Worm (Caenorhabditis elegans) whole organism, L4 larva: ENCODE results near the gene T28C12.15.

ENCODE experiments used
- F49E8.2 ChIP-seq: sonication (generic microtip); optimal IDR thresholded peaks from 2 replicates; lab custom pipeline; 2016; ENCODE audit warnings: missing compliant biosample characterization, mild to moderate bottlenecking, missing genetic modification characterization, borderline replicate concordance
- Y48G9A.11 ChIP-seq: fragments of 200-800 bp; sonication (Bioruptor generic); IDR thresholded peaks from 2 replicates; pipeline ENCODE4 v1.3.6; 2022; ENCODE audit warnings: missing genetic modification reagents, missing genetic modification characterization, missing compliant biosample characterization
- ZK337.2 ChIP-seq: fragments of 200-800 bp; sonication (Bioruptor generic); IDR thresholded peaks from 2 replicates; pipeline ENCODE4 v1.3.6; 2022; ENCODE audit warnings: missing genetic modification reagents, missing genetic modification characterization, missing compliant biosample characterization
- aha-1 ChIP-seq: fragments of 150-350 bp; peaks from one replicate; lab custom pipeline; 2014; ENCODE audit warnings: missing biosample characterization, missing genetic modification characterization
- ama-1 ChIP-seq: fragments of 150-350 bp; optimal IDR thresholded peaks from 2 replicates; lab custom pipeline; 2014; ENCODE audit warnings: inconsistent platforms, mixed read lengths
- arid-1 ChIP-seq: fragments of 200-800 bp; sonication (Bioruptor generic); conservative IDR thresholded peaks from 2 replicates; pipeline ENCODE4 v1.3.6; 2022; ENCODE audit warnings: missing genetic modification reagents, missing genetic modification characterization, missing compliant biosample characterization
- attf-4 ChIP-seq: sonication (generic microtip); optimal IDR thresholded peaks from 3 replicates; lab custom pipeline; 2017; ENCODE audit warnings: missing biosample characterization, missing genetic modification characterization
- ceh-20 ChIP-seq: fragments of 200-800 bp; sonication (Bioruptor generic); IDR thresholded peaks from 2 replicates; pipeline ENCODE4 v1.3.6; 2022; ENCODE audit warnings: missing genetic modification reagents, missing genetic modification characterization, missing compliant biosample characterization
- ceh-62 ChIP-seq: sonication (generic microtip); optimal IDR thresholded peaks from 2 replicates; lab custom pipeline; 2017; ENCODE audit warnings: missing biosample characterization, missing genetic modification characterization
- ceh-82 ChIP-seq: sonication (generic microtip); optimal IDR thresholded peaks from 2 replicates; lab custom pipeline; 2017; ENCODE audit warnings: missing biosample characterization, missing genetic modification characterization
- ctbp-1 ChIP-seq: fragments of 200-800 bp; sonication (Bioruptor generic); IDR thresholded peaks from 2 replicates; pipeline ENCODE4 v1.3.6; 2022; ENCODE audit warnings: missing genetic modification reagents, missing genetic modification characterization, missing compliant biosample characterization
- daf-12 ChIP-seq: fragments of 150-350 bp; optimal IDR thresholded peaks from 2 replicates; lab custom pipeline; 2014; ENCODE audit warnings: missing biosample characterization, missing genetic modification reagents, missing genetic modification characterization
- daf-16 ChIP-seq, 3 experiments: sonication (generic microtip); optimal IDR thresholded peaks; 2 replicates each; lab custom pipeline; 2016 to 2017; ENCODE audit warnings: missing genetic modification characterization in 3 of 3, missing genetic modification reagents in 3 of 3, mild to moderate bottlenecking in 2 of 3, missing compliant biosample characterization in 2 of 3, missing biosample characterization in 1 of 3, moderate library complexity in 1 of 3
- daf-19 ChIP-seq: fragments of 200-800 bp; sonication (Bioruptor generic); conservative IDR thresholded peaks from 2 replicates; pipeline ENCODE4 v1.3.6; 2022; ENCODE audit warnings: missing genetic modification characterization, missing compliant biosample characterization
- dmd-8 ChIP-seq: fragments of 200-800 bp; sonication (Bioruptor generic); IDR thresholded peaks from 2 replicates; pipeline ENCODE4 v1.3.6; 2022; ENCODE audit warnings: missing genetic modification characterization, missing compliant biosample characterization
- hlh-11 ChIP-seq: fragments of 200-800 bp; sonication (Bioruptor generic); optimal IDR thresholded peaks from 2 replicates; lab custom pipeline; 2018; ENCODE audit warnings: mild to moderate bottlenecking, missing genetic modification characterization, missing compliant biosample characterization
- hlh-30 ChIP-seq: sonication (generic microtip); optimal IDR thresholded peaks from 2 replicates; lab custom pipeline; 2017; ENCODE audit warnings: antibody characterized with exemption, mild to moderate bottlenecking, missing genetic modification characterization, missing compliant biosample characterization; ENCODE audit not compliant: insufficient read depth
- hmg-1.1 ChIP-seq: fragments of 200-800 bp; sonication (Bioruptor generic); IDR thresholded peaks from 2 replicates; pipeline ENCODE4 v1.3.6; 2022; ENCODE audit warnings: missing genetic modification reagents, missing genetic modification characterization, missing compliant biosample characterization
- lin-1 ChIP-seq: fragments of 200-800 bp; sonication (Bioruptor generic); IDR thresholded peaks from 2 replicates; pipeline ENCODE4 v1.3.6; 2022; ENCODE audit warnings: missing genetic modification reagents, missing genetic modification characterization, missing compliant biosample characterization
- lin-15B ChIP-seq: fragments of 150-350 bp; sonication (generic microtip); optimal IDR thresholded peaks from 3 replicates; lab custom pipeline; 2014; ENCODE audit warnings: missing biosample characterization, missing genetic modification characterization
- lin-29 ChIP-seq: fragments of 200-800 bp; sonication (Bioruptor generic); IDR thresholded peaks from 2 replicates; pipeline ENCODE4 v1.3.6; 2022; ENCODE audit warnings: missing genetic modification reagents, missing genetic modification characterization, missing compliant biosample characterization
- lsy-2 ChIP-seq, 2 experiments: fragments of 150-350 bp in 1 of 2; sonication (generic microtip) in 1 of 2; optimal IDR thresholded peaks; 2 replicates each; lab custom pipeline; 2014 to 2017; ENCODE audit warnings: missing biosample characterization in 2 of 2, missing genetic modification characterization in 2 of 2
- mdl-1 ChIP-seq, 2 experiments: fragments of 150-350 bp in 1 of 2; sonication (generic microtip) in 1 of 2; optimal IDR thresholded peaks; 2 replicates each; lab custom pipeline; 2014 to 2017; ENCODE audit warnings: missing biosample characterization in 2 of 2, missing genetic modification characterization in 2 of 2
- mep-1 ChIP-seq: fragments of 150-350 bp; sonication (generic microtip); optimal IDR thresholded peaks from 3 replicates; lab custom pipeline; 2014; ENCODE audit warnings: missing biosample characterization, missing genetic modification characterization
- mxl-2 ChIP-seq: fragments of 200-800 bp; sonication (Bioruptor generic); conservative IDR thresholded peaks from 2 replicates; pipeline ENCODE4 v1.3.6; 2022; ENCODE audit warnings: missing genetic modification reagents, missing genetic modification characterization, missing compliant biosample characterization
- mxl-3 ChIP-seq: fragments of 200-800 bp; sonication (Bioruptor generic); optimal IDR thresholded peaks from 2 replicates; lab custom pipeline; 2018; ENCODE audit warnings: mild to moderate bottlenecking, missing genetic modification characterization, missing compliant biosample characterization
- nhr-11 ChIP-seq: fragments of 150-350 bp; optimal IDR thresholded peaks from 2 replicates; lab custom pipeline; 2014; ENCODE audit warnings: missing biosample characterization, missing genetic modification characterization
- nhr-111 ChIP-seq: fragments of 200-800 bp; sonication (Bioruptor generic); optimal IDR thresholded peaks from 2 replicates; lab custom pipeline; 2018; ENCODE audit warnings: mild to moderate bottlenecking, missing genetic modification characterization, missing compliant biosample characterization
- nhr-28 ChIP-seq: fragments of 150-350 bp; optimal IDR thresholded peaks from 2 replicates; lab custom pipeline; 2014; ENCODE audit warnings: missing biosample characterization, missing genetic modification characterization
- nhr-48 ChIP-seq: sonication (generic microtip); optimal IDR thresholded peaks from 2 replicates; lab custom pipeline; 2016; ENCODE audit warnings: mild to moderate bottlenecking, missing genetic modification characterization, missing compliant biosample characterization
- nhr-6 ChIP-seq: fragments of 150-350 bp; optimal IDR thresholded peaks from 2 replicates; lab custom pipeline; 2014; ENCODE audit warnings: missing biosample characterization, missing genetic modification characterization
- pha-4 ChIP-seq, 2 experiments: fragments of 150-350 bp in 1 of 2; fragments of 200-800 bp in 1 of 2; sonication (Bioruptor generic) in 1 of 2; IDR thresholded peaks in 1 of 2; optimal IDR thresholded peaks in 1 of 2; 2 replicates each; pipeline versions ENCODE4 v1.3.6 to Lab custom; 2014 to 2022; ENCODE audit warnings: missing genetic modification characterization in 2 of 2, missing genetic modification reagents in 2 of 2, missing biosample characterization in 1 of 2, missing compliant biosample characterization in 1 of 2
- pqm-1 ChIP-seq: sonication (generic microtip); optimal IDR thresholded peaks from 2 replicates; lab custom pipeline; 2017; ENCODE audit warnings: missing biosample characterization, missing genetic modification characterization
- saeg-2 ChIP-seq: fragments of 200-800 bp; sonication (Bioruptor generic); IDR thresholded peaks from 2 replicates; pipeline ENCODE4 v1.3.6; 2022; ENCODE audit warnings: missing genetic modification reagents, missing genetic modification characterization, missing compliant biosample characterization
- set-16 ChIP-seq: fragments of 200-800 bp; sonication (Bioruptor generic); IDR thresholded peaks from 2 replicates; pipeline ENCODE4 v1.3.6; 2022; ENCODE audit warnings: missing genetic modification reagents, missing genetic modification characterization, missing compliant biosample characterization
- skn-1 ChIP-seq: fragments of 150-350 bp; optimal IDR thresholded peaks from 2 replicates; lab custom pipeline; 2014; ENCODE audit warnings: missing biosample characterization, missing genetic modification characterization
- spr-1 ChIP-seq: sonication (generic microtip); optimal IDR thresholded peaks from 2 replicates; lab custom pipeline; 2016; ENCODE audit warnings: mild to moderate bottlenecking, missing genetic modification characterization, missing compliant biosample characterization
- vab-7 ChIP-seq: fragments of 200-800 bp; sonication (Bioruptor generic); IDR thresholded peaks from 2 replicates; pipeline ENCODE4 v1.3.6; 2022; ENCODE audit warnings: missing genetic modification reagents, missing genetic modification characterization, missing compliant biosample characterization
- zfp-3 ChIP-seq: fragments of 200-800 bp; sonication (Bioruptor generic); conservative IDR thresholded peaks from 2 replicates; pipeline ENCODE4 v1.3.6; 2022; ENCODE audit warnings: missing genetic modification reagents, missing genetic modification characterization, missing compliant biosample characterization
- zip-11 ChIP-seq: fragments of 200-800 bp; sonication (Bioruptor generic); IDR thresholded peaks from 2 replicates; pipeline ENCODE4 v1.3.6; 2022; ENCODE audit warnings: missing genetic modification characterization, missing compliant biosample characterization
- zip-2 ChIP-seq: fragments of 150-350 bp; optimal IDR thresholded peaks from 2 replicates; lab custom pipeline; 2014; ENCODE audit warnings: missing biosample characterization, missing genetic modification characterization
- ztf-7 ChIP-seq: fragments of 150-350 bp; optimal IDR thresholded peaks from 2 replicates; lab custom pipeline; 2014; ENCODE audit warnings: missing biosample characterization, missing genetic modification characterization

The T28C12.15 gene

ce11 chrV:6354202-6354601 is 32.6 kb upstream of the T28C12.15 start (continued):
- peak; percentile 79 for TF ChIP-seq nhr-48 (tag; lab: Kevin White, UChicago)
- no peak for TF ChIP-seq lin-1 (GFP tag; lab: Robert Waterston, UW)
- peak in 1 of 2 experiments; percentile 47 for TF ChIP-seq mdl-1 (tag; optimal IDR thresholded peaks at IDR 0.05; lab: Kevin White, UChicago)
- no peak for TF ChIP-seq zfp-3 (GFP tag; lab: Robert Waterston, UW)
- TF ChIP-seq ceh-20: no peak
- no peak for TF ChIP-seq nhr-11
- no peak for TF ChIP-seq Y48G9A.11 (GFP tag; lab: Robert Waterston, UW)
- peak; percentile 78 for TF ChIP-seq aha-1 (tag; lab: Kevin White, UChicago)

- TF ChIP-seq hlh-30 (tag; lab: Kevin White, UChicago) (peak; percentile 11), hlh-11 (tag; lab: Kevin White, UChicago) (peak; percentile 25), mdl-1 (tag; optimal IDR thresholded peaks at IDR 0.05; lab: Kevin White, UChicago) (peak in 1 of 2 experiments; percentile 22), mxl-3 (GFP tag; lab: Kevin White, UChicago) (peak; percentile 51), zfp-3 (GFP tag; lab: Robert Waterston, UW) (no peak), daf-16 (GFP tag; optimal IDR thresholded peaks at IDR 0.05; lab: Kevin White, UChicago) (no peak), daf-16 (tag; optimal IDR thresholded peaks at IDR 0.05; lab: Kevin White, UChicago) (no peak), set-16 (GFP tag; lab: Robert Waterston, UW) (0 out of 2 replicates have a peak, but pooled peaks have one; percentile 7)
Observed at ce11 chrV:6353182-6353780, 31.7 kb upstream of the T28C12.15 start.

ce11 chrV:6352350-6352749 is 30.8 kb upstream of the T28C12.15 start:
- no peak for TF ChIP-seq lin-29
- no peak for TF ChIP-seq ama-1 (lab: Kevin White, UChicago)
- TF ChIP-seq lin-15B (tag; lab: Kevin White, UChicago): no peak
- TF ChIP-seq zip-11 (GFP tag; lab: Robert Waterston, UW): no peak
- peak in 1 of 2 experiments; percentile 32 for TF ChIP-seq mdl-1 (tag; optimal IDR thresholded peaks at IDR 0.05; lab: Kevin White, UChicago)
- no peak for TF ChIP-seq dmd-8
- peak; percentile 50 for TF ChIP-seq hlh-11 (tag; lab: Kevin White, UChicago)
- TF ChIP-seq ztf-7 (tag; lab: Kevin White, UChicago): no peak
- TF ChIP-seq vab-7 (GFP tag; lab: Robert Waterston, UW): no peak
- TF ChIP-seq ceh-82 (tag; lab: Kevin White, UChicago): no peak
- no peak for TF ChIP-seq mxl-2
- TF ChIP-seq spr-1 (tag; lab: Kevin White, UChicago): no peak
- no peak for TF ChIP-seq lsy-2 (tag; optimal IDR thresholded peaks at IDR 0.05; lab: Kevin White, UChicago)
- peak; percentile 20 for TF ChIP-seq nhr-28
- TF ChIP-seq daf-19 (GFP tag; lab: Robert Waterston, UW): no peak
- TF ChIP-seq ZK337.2: no peak
- TF ChIP-seq F49E8.2 (tag; lab: Kevin White, UChicago): no peak
- TF ChIP-seq daf-12: no peak
- no peak for TF ChIP-seq attf-4
- TF ChIP-seq ceh-62 (tag; lab: Kevin White, UChicago): no peak
- TF ChIP-seq ctbp-1 (GFP tag; lab: Robert Waterston, UW): no peak
- TF ChIP-seq daf-16 (GFP tag; optimal IDR thresholded peaks at IDR 0.05; lab: Kevin White, UChicago): no peak
- no peak for TF ChIP-seq daf-16 (tag; optimal IDR thresholded peaks at IDR 0.05; lab: Kevin White, UChicago)
- peak; percentile 47 for TF ChIP-seq mxl-3 (GFP tag; lab: Kevin White, UChicago)

ce11 chrV:6351122-6351521 is 29.5 kb upstream of the T28C12.15 start:
- TF ChIP-seq Y48G9A.11 (GFP tag; lab: Robert Waterston, UW): no peak
- no peak for TF ChIP-seq skn-1 (tag; lab: Kevin White, UChicago)
- no peak for TF ChIP-seq pha-4 (GFP tag; IDR thresholded peaks at IDR 0.05; lab: Robert Waterston, UW)
- no peak for TF ChIP-seq pha-4 (tag; optimal IDR thresholded peaks at IDR 0.05; lab: Kevin White, UChicago)
- TF ChIP-seq nhr-6 (tag; lab: Kevin White, UChicago): no peak
- TF ChIP-seq vab-7 (GFP tag; lab: Robert Waterston, UW): no peak
- no peak for TF ChIP-seq spr-1 (tag; lab: Kevin White, UChicago)
- no peak for TF ChIP-seq zip-2
- no peak for TF ChIP-seq ceh-62 (tag; lab: Kevin White, UChicago)
- TF ChIP-seq mxl-3 (GFP tag; lab: Kevin White, UChicago): peak; percentile 5
- TF ChIP-seq nhr-111: no peak
- 0 out of 2 replicates have a peak, but pooled peaks have one; percentile 22 for TF ChIP-seq hmg-1.1
- TF ChIP-seq saeg-2 (GFP tag; lab: Robert Waterston, UW): no peak
- peak; percentile 61 for TF ChIP-seq hlh-11 (tag; lab: Kevin White, UChicago)
- peak in 1 of 2 experiments; percentile 41 for TF ChIP-seq mdl-1 (tag; optimal IDR thresholded peaks at IDR 0.05; lab: Kevin White, UChicago)
- no peak for TF ChIP-seq pqm-1 (tag; lab: Kevin White, UChicago)
- TF ChIP-seq arid-1 (GFP tag; lab: Robert Waterston, UW): 0 out of 2 replicates have a peak, but pooled peaks have one; percentile 23
- no peak for TF ChIP-seq mep-1 (tag; lab: Kevin White, UChicago)
- TF ChIP-seq aha-1 (tag; lab: Kevin White, UChicago): peak; percentile 96
- TF ChIP-seq nhr-11: no peak
- TF ChIP-seq lin-29: peak; percentile 58; the same call in 1 of the 2 replicates
- no peak for TF ChIP-seq F49E8.2 (tag; lab: Kevin White, UChicago)
